Worm (Caenorhabditis elegans) whole organism, L3 larva: ENCODE results near the gene fars-3.
A peak's percentile ranks its signal among the peaks of the same experiment; 100 is the strongest.

Source experiments
- R02D3.7 ChIP-seq: fragments of 150-350 bp; optimal IDR thresholded peaks from 2 replicates; lab custom pipeline; 2014; ENCODE audit warnings: missing biosample characterization, missing genetic modification characterization
- aly-2 ChIP-seq: fragments of 150-350 bp; optimal IDR thresholded peaks from 2 replicates; lab custom pipeline; 2014; ENCODE audit warnings: missing biosample characterization, missing genetic modification characterization
- ama-1 ChIP-seq: fragments of 150-350 bp; optimal IDR thresholded peaks from 2 replicates; lab custom pipeline; 2018
- eor-1 ChIP-seq, 2 experiments: fragments of 150-350 bp; optimal IDR thresholded peaks; 2 replicates each; lab custom pipeline; 2014 to 2018; ENCODE audit warnings: missing biosample characterization in 2 of 2, missing genetic modification characterization in 2 of 2
- fkh-10 ChIP-seq: sonication (generic microtip); optimal IDR thresholded peaks from 2 replicates; lab custom pipeline; 2017; ENCODE audit warnings: missing biosample characterization, missing genetic modification reagents, missing genetic modification characterization
- lin-15B ChIP-seq: fragments of 150-350 bp; optimal IDR thresholded peaks from 2 replicates; lab custom pipeline; 2014; ENCODE audit warnings: missing biosample characterization, missing genetic modification characterization
- lin-39 ChIP-seq: fragments of 150-350 bp; optimal IDR thresholded peaks from 2 replicates; lab custom pipeline; 2018; ENCODE audit warnings: missing biosample characterization, missing genetic modification reagents, missing genetic modification characterization
- nhr-237 ChIP-seq: fragments of 150-350 bp; optimal IDR thresholded peaks from 2 replicates; lab custom pipeline; 2014; ENCODE audit warnings: missing biosample characterization, missing genetic modification characterization
- nhr-28 ChIP-seq: fragments of 150-350 bp; optimal IDR thresholded peaks from 2 replicates; lab custom pipeline; 2014; ENCODE audit warnings: missing biosample characterization, missing genetic modification characterization
- nhr-76 ChIP-seq: fragments of 150-350 bp; sonication (generic microtip); optimal IDR thresholded peaks from 5 replicates; lab custom pipeline; 2014; ENCODE audit warnings: missing biosample characterization, missing genetic modification characterization

- TF ChIP-seq nhr-76, result peak; percentile 28
- TF ChIP-seq ama-1 (lab: Kevin White, UChicago), result peak; percentile 58
- TF ChIP-seq lin-39 (tag; lab: Kevin White, UChicago), result no peak
- no peak for TF ChIP-seq nhr-237 (tag; lab: Kevin White, UChicago)
- TF ChIP-seq nhr-28 (tag; lab: Kevin White, UChicago), result no peak
- no peak for TF ChIP-seq aly-2 (tag; lab: Kevin White, UChicago)
- TF ChIP-seq eor-1 (tag; optimal IDR thresholded peaks at IDR 0.05; lab: Kevin White, UChicago), result no peak
- no peak for TF ChIP-seq R02D3.7 (tag; lab: Kevin White, UChicago)
- TF ChIP-seq lin-15B (tag; lab: Kevin White, UChicago), result no peak
- no peak for TF ChIP-seq fkh-10 (GFP tag; lab: Kevin White, UChicago)
These were observed 23.9 kb upstream of the fars-3 start for ce11 chrII:8440792-8441191.
